Fruit fly (Drosophila melanogaster): ENCODE measurements around the gene CG1136.

dm6 chr3L:4073755-4074154 lies 27.4 kb downstream of the CG1136 start, which contains the start of gene Faa:
- no peak for TF ChIP-seq usp (GFP tag; optimal IDR thresholded peaks at IDR 0.05)
- TF ChIP-seq psq (optimal IDR thresholded peaks at IDR 0.05), result no peak
- no peak for TF ChIP-seq pan (optimal IDR thresholded peaks at IDR 0.05)
- TF ChIP-seq EcR (GFP tag; optimal IDR thresholded peaks at IDR 0.05), result no peak
